Fruit fly (Drosophila melanogaster): ENCODE data around the gene CG31248.

CG31248 gene

DNA sequence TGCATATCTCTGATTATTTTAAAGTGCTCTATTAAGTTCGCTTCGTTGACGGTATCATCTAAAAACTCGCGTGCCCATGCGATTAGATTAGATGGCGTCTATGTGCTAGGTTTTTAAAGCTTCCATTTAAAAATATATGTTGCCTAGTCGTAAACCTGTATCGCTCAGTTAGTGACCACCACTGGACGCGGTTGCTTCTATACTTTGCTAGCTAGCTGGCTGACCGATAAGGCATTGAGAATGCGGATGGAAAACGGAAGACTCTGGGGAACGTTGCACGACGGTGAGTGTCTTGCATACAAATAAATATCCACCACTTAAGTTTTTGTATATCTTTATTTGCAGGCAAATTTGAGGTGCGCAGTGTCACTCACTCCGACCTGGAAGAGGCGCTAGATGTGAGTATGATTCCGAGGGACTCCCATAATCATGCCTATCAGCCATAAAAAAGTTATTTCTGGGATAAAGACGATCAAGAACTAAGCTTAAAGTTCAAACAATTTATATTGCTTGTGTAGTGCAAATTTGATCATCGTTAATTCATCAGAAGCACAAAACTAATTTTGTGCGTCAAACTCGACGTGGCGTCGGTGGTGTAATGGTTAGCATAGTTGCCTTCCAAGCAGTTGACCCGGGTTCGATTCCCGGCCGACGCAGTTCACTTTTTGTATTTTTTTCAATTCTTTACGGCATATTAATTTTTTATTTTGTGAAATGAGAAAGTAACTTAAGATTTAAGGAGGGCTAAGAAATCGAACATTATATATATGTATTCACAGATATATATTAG, at the start of gene CG31248:
Gene CG31248, plus strand, starts transcription at position 41 of the 790 bp plus-strand sequence.
- TF ChIP-seq Gsc (GFP tag; IDR thresholded peaks at IDR 0.05), result no peak
- TF ChIP-seq CG10543 (GFP tag; optimal IDR thresholded peaks at IDR 0.05), result peak; percentile 71
- peak; percentile 77 for TF ChIP-seq CG42726 (GFP tag; IDR thresholded peaks at IDR 0.05; ENCODE audit: partially characterized antibody)
- TF ChIP-seq CG14860 (GFP tag; IDR thresholded peaks at IDR 0.05; ENCODE audit: partially characterized antibody), result peak; percentile 80
- no peak for TF ChIP-seq Hsf (GFP tag; optimal IDR thresholded peaks at IDR 0.05)
- no peak for TF ChIP-seq luna (GFP tag; optimal IDR thresholded peaks at IDR 0.05)
- no peak for TF ChIP-seq Atf-2 (GFP tag; optimal IDR thresholded peaks at IDR 0.05)
- peak; percentile 12 for TF ChIP-seq kni (GFP tag; optimal IDR thresholded peaks at IDR 0.05)
- peak; percentile 17 for TF ChIP-seq CG12659 (GFP tag; optimal IDR thresholded peaks at IDR 0.05)
- peak; percentile 39 for TF ChIP-seq CG13894 (tag; optimal IDR thresholded peaks at IDR 0.05)
- TF ChIP-seq tna (GFP tag; IDR thresholded peaks at IDR 0.05; ENCODE audit: partially characterized antibody), result peak; percentile 80
- peak in 1 of 2 experiments; percentile 53 for TF ChIP-seq Eip74EF (GFP tag; optimal IDR thresholded peaks at IDR 0.05)
- TF ChIP-seq grn (GFP tag; optimal IDR thresholded peaks at IDR 0.05), result peak; percentile 83
- TF ChIP-seq CG13287 (GFP tag; IDR thresholded peaks at IDR 0.05; ENCODE audit: partially characterized antibody), result peak; percentile 40; the same call in 1 of the 2 replicates
- no peak for TF ChIP-seq Max (GFP tag; optimal IDR thresholded peaks at IDR 0.05)
- peak; percentile 89 for TF ChIP-seq CG34376 (GFP tag; optimal IDR thresholded peaks at IDR 0.05)
- TF ChIP-seq cwo (GFP tag; optimal IDR thresholded peaks at IDR 0.05), result peak; percentile 95
- TF ChIP-seq D19B (GFP tag; optimal IDR thresholded peaks at IDR 0.05), result no peak
- no peak for TF ChIP-seq CG10654 (GFP tag; optimal IDR thresholded peaks at IDR 0.05)
- peak; percentile 42 for TF ChIP-seq gro (GFP tag; optimal IDR thresholded peaks at IDR 0.05)
- peak; percentile 74 for TF ChIP-seq CTCF (GFP tag; optimal IDR thresholded peaks at IDR 0.05)
- TF ChIP-seq Opbp (GFP tag; IDR thresholded peaks at IDR 0.05; ENCODE audit: partially characterized antibody), result peak; percentile 83
- TF ChIP-seq Bgb (GFP tag; IDR thresholded peaks at IDR 0.05; ENCODE audit: partially characterized antibody), result peak; percentile 79
- no peak for TF ChIP-seq Antp (GFP tag; optimal IDR thresholded peaks at IDR 0.05)
- no peak for TF ChIP-seq cato (GFP tag; optimal IDR thresholded peaks at IDR 0.05; ENCODE audit: borderline replicate concordance)
- TF ChIP-seq ci (GFP tag; IDR thresholded peaks at IDR 0.05), result no peak
- TF ChIP-seq CG3281 (GFP tag; optimal IDR thresholded peaks at IDR 0.05), result peak; percentile 21
- TF ChIP-seq CG7963 (GFP tag; IDR thresholded peaks at IDR 0.05; ENCODE audit: partially characterized antibody), result peak; percentile 63; the same call in 2 of the 3 replicates
- peak; percentile 88 for TF ChIP-seq Med (GFP tag)
- peak; percentile 3 for TF ChIP-seq pho (GFP tag; optimal IDR thresholded peaks at IDR 0.05)
- peak; percentile 59; the same call in 1 of the 3 replicates for TF ChIP-seq vnd (GFP tag; IDR thresholded peaks at IDR 0.05; ENCODE audit: partially characterized antibody)
- TF ChIP-seq sd (tag; optimal IDR thresholded peaks at IDR 0.05), result peak; percentile 69
- TF ChIP-seq MBD-R2 (GFP tag; IDR thresholded peaks at IDR 0.05), result peak; percentile 13; the same call in 1 of the 2 replicates
- TF ChIP-seq HLH4C (GFP tag; IDR thresholded peaks at IDR 0.05; ENCODE audit: partially characterized antibody), result peak; percentile 63
- TF ChIP-seq Bdp1 (GFP tag; optimal IDR thresholded peaks at IDR 0.05), result peak; percentile 99
- no peak for TF ChIP-seq CG2120 (GFP tag; optimal IDR thresholded peaks at IDR 0.05)
- no peak for TF ChIP-seq fd96Cb (tag; optimal IDR thresholded peaks at IDR 0.05)
- peak; percentile 28 for TF ChIP-seq mirr (GFP tag; optimal IDR thresholded peaks at IDR 0.05)
- TF ChIP-seq chinmo (GFP tag; IDR thresholded peaks at IDR 0.05; ENCODE audit: partially characterized antibody), result peak; percentile 52; the same call in 1 of the 4 replicates
- TF ChIP-seq hbn (GFP tag; IDR thresholded peaks at IDR 0.05; ENCODE audit: partially characterized antibody), result peak; percentile 30; the same call in 1 of the 2 replicates
- no peak for TF ChIP-seq crol (GFP tag; IDR thresholded peaks at IDR 0.05)
- TF ChIP-seq Side (GFP tag; optimal IDR thresholded peaks at IDR 0.05), result peak; percentile 35
- TF ChIP-seq CG6683 (GFP tag; optimal IDR thresholded peaks at IDR 0.05), result no peak
- peak; percentile 83 for TF ChIP-seq CG6791 (GFP tag; IDR thresholded peaks at IDR 0.05; ENCODE audit: partially characterized antibody)
- TF ChIP-seq CG34224 (GFP tag; IDR thresholded peaks at IDR 0.05; ENCODE audit: partially characterized antibody), result peak; percentile 63; the same call in 1 of the 3 replicates
- TF ChIP-seq mld (GFP tag; IDR thresholded peaks at IDR 0.05; ENCODE audit: partially characterized antibody), result peak; percentile 69; the same call in 2 of the 3 replicates

Measured in whole organism, embryonic.